Fruit fly (Drosophila melanogaster) whole organism, pupa: ENCODE data around the gene CG16704.

Experiments used
- CG10348 ChIP-seq: fragments of 200-800 bp; sonication (Bioruptor generic); IDR thresholded peaks from 2 replicates; pipeline ENCODE4 v1.3.6; 2022; ENCODE audit warnings: missing biosample characterization, missing genetic modification characterization
- CG12605 ChIP-seq: fragments of 200-800 bp; sonication (Bioruptor generic); IDR thresholded peaks from 2 replicates; pipeline ENCODE4 v1.3.6; 2022; ENCODE audit warnings: missing biosample characterization, missing genetic modification characterization
- CG13204 ChIP-seq: fragments of 200-800 bp; sonication (Bioruptor generic); optimal IDR thresholded peaks from 2 replicates; lab custom pipeline; 2018; ENCODE audit warnings: missing biosample characterization, mild to moderate bottlenecking, missing genetic modification characterization, moderate library complexity
- CG14655 ChIP-seq: fragments of 200-800 bp; sonication (Bioruptor generic); optimal IDR thresholded peaks from 3 replicates; lab custom pipeline; 2017; ENCODE audit warnings: mild to moderate bottlenecking, missing biosample characterization, missing genetic modification reagents, missing genetic modification characterization
- CG15710 ChIP-seq: fragments of 200-800 bp; sonication (Bioruptor generic); optimal IDR thresholded peaks from 2 replicates; lab custom pipeline; 2018; ENCODE audit warnings: missing biosample characterization, mild to moderate bottlenecking, missing genetic modification characterization, moderate library complexity
- CG17806 ChIP-seq: fragments of 200-800 bp; sonication (Bioruptor generic); optimal IDR thresholded peaks from 2 replicates; lab custom pipeline; 2018; ENCODE audit warnings: missing biosample characterization, mild to moderate bottlenecking, missing genetic modification characterization, moderate library complexity
- CG32121 ChIP-seq: fragments of 200-800 bp; sonication (Bioruptor generic); IDR thresholded peaks from 2 replicates; pipeline ENCODE4 v1.3.6; 2022; ENCODE audit warnings: missing biosample characterization, missing genetic modification characterization
- CG34367 ChIP-seq: fragments of 200-800 bp; sonication (Bioruptor generic); optimal IDR thresholded peaks from 2 replicates; lab custom pipeline; 2018; ENCODE audit warnings: missing biosample characterization, mild to moderate bottlenecking, missing genetic modification characterization
- CG4496 ChIP-seq: fragments of 200-800 bp; sonication (Bioruptor generic); IDR thresholded peaks from 3 replicates; pipeline ENCODE4 v1.3.6; 2022; ENCODE audit warnings: missing biosample characterization, missing genetic modification characterization
- CG8159 ChIP-seq: fragments of 200-800 bp; sonication (Bioruptor generic); optimal IDR thresholded peaks from 3 replicates; lab custom pipeline; 2018; ENCODE audit warnings: missing biosample characterization, mild to moderate bottlenecking, missing genetic modification characterization, moderate library complexity
- CG8301 ChIP-seq: fragments of 200-800 bp; sonication (Bioruptor generic); optimal IDR thresholded peaks from 2 replicates; lab custom pipeline; 2018; ENCODE audit warnings: missing biosample characterization, mild to moderate bottlenecking, missing genetic modification characterization
- CG9948 ChIP-seq: fragments of 200-800 bp; sonication (Bioruptor generic); optimal IDR thresholded peaks from 2 replicates; lab custom pipeline; 2018; ENCODE audit warnings: missing biosample characterization, mild to moderate bottlenecking, missing genetic modification characterization, moderate library complexity
- D1 ChIP-seq: fragments of 200-800 bp; sonication (Bioruptor generic); optimal IDR thresholded peaks from 2 replicates; lab custom pipeline; 2018; ENCODE audit warnings: missing biosample characterization, mild to moderate bottlenecking, missing genetic modification characterization, moderate library complexity
- EcR ChIP-seq: fragments of 200-800 bp; sonication (Bioruptor generic); optimal IDR thresholded peaks from 3 replicates; lab custom pipeline; 2019; ENCODE audit warnings: missing biosample characterization, missing genetic modification characterization, mild to moderate bottlenecking, moderate library complexity, missing genetic modification reagents
- Ets98B ChIP-seq: fragments of 200-800 bp; sonication (Bioruptor generic); IDR thresholded peaks from 2 replicates; pipeline ENCODE4 v1.3.6; 2022; ENCODE audit warnings: missing biosample characterization, missing genetic modification characterization
- Pif1A ChIP-seq: fragments of 200-800 bp; sonication (Bioruptor generic); optimal IDR thresholded peaks from 3 replicates; lab custom pipeline; 2016; ENCODE audit warnings: missing biosample characterization, missing genetic modification characterization
- Pif1B ChIP-seq: fragments of 200-800 bp; sonication (Bioruptor generic); optimal IDR thresholded peaks from 3 replicates; lab custom pipeline; 2016; ENCODE audit warnings: missing biosample characterization, missing genetic modification characterization
- Snoo ChIP-seq: fragments of 200-800 bp; sonication (Bioruptor generic); optimal IDR thresholded peaks from 3 replicates; lab custom pipeline; 2017; ENCODE audit warnings: missing biosample characterization, mild to moderate bottlenecking, missing genetic modification characterization, inconsistent platforms
- fd96Ca ChIP-seq: fragments of 200-800 bp; sonication (Bioruptor generic); IDR thresholded peaks from 3 replicates; pipeline ENCODE4 v1.3.6; 2022; ENCODE audit warnings: missing biosample characterization, missing genetic modification characterization
- gl ChIP-seq: fragments of 200-800 bp; sonication (Bioruptor generic); optimal IDR thresholded peaks from 2 replicates; lab custom pipeline; 2018; ENCODE audit warnings: missing biosample characterization, mild to moderate bottlenecking, missing genetic modification characterization
- rn ChIP-seq: fragments of 200-800 bp; sonication (Bioruptor generic); IDR thresholded peaks from 2 replicates; pipeline ENCODE4 v1.3.6; 2022; ENCODE audit warnings: missing biosample characterization, missing genetic modification characterization

CG16704 gene

dm6 chr2L:3646041-3646440 lies 46.3 kb downstream of the CG16704 start:
- TF ChIP-seq CG14655 (GFP tag; lab: Kevin White, UChicago) (no peak), rn (GFP tag; lab: Robert Waterston, UW) (no peak), Ets98B (no peak), CG13204 (GFP tag; lab: Kevin White, UChicago) (no peak)

dm6 chr2L:3645339-3645738 lies 47.0 kb downstream of the CG16704 start:
- TF ChIP-seq CG32121 (GFP tag; lab: Robert Waterston, UW) (no peak), CG10348 (GFP tag; lab: Robert Waterston, UW) (no peak), fd96Ca (GFP tag; lab: Robert Waterston, UW) (peak; percentile 49; the same call in 1 of the 3 replicates), CG15710 (tag; lab: Kevin White, UChicago) (no peak), CG14655 (GFP tag; lab: Kevin White, UChicago) (peak; percentile 71), D1 (tag; lab: Kevin White, UChicago) (no peak), CG9948 (tag; lab: Kevin White, UChicago) (peak; percentile 18), CG13204 (GFP tag; lab: Kevin White, UChicago) (no peak), CG4496 (GFP tag; lab: Robert Waterston, UW) (peak; percentile 49; the same call in 1 of the 3 replicates), CG12605 (GFP tag; lab: Robert Waterston, UW) (no peak), CG8159 (no peak), rn (GFP tag; lab: Robert Waterston, UW) (no peak), CG34367 (tag; lab: Kevin White, UChicago) (no peak), gl (no peak), Pif1B (GFP tag; lab: Kevin White, UChicago) (peak; percentile 22), EcR (GFP tag; lab: Kevin White, UChicago) (no peak), Pif1A (peak; percentile 47), Ets98B (peak; percentile 49), Snoo (tag; lab: Kevin White, UChicago) (no peak), CG8301 (tag; lab: Kevin White, UChicago) (peak; percentile 73), CG17806 (tag; lab: Kevin White, UChicago) (peak; percentile 19)

- TF ChIP-seq Ets98B (no peak), CG12605 (GFP tag; lab: Robert Waterston, UW) (no peak), EcR (GFP tag; lab: Kevin White, UChicago) (peak; percentile 51)
These were observed 50.1 kb downstream of the CG16704 start for dm6 chr2L:3642148-3642920.
